Worm (Caenorhabditis elegans) whole organism, late embryonic: ENCODE measurements around the gene slc-36.3.

ENCODE experiments used
- ama-1 ChIP-seq: fragments of 150-350 bp; optimal IDR thresholded peaks from 2 replicates; lab custom pipeline; 2014
- dmd-4 ChIP-seq: sonication (generic microtip); optimal IDR thresholded peaks from 2 replicates; lab custom pipeline; 2016; ENCODE audit warnings: borderline replicate concordance, missing genetic modification characterization, missing compliant biosample characterization
- fkh-10 ChIP-seq: fragments of 150-350 bp; optimal IDR thresholded peaks from 2 replicates; lab custom pipeline; 2014; ENCODE audit warnings: missing biosample characterization, missing genetic modification reagents, missing genetic modification characterization

DNA sequence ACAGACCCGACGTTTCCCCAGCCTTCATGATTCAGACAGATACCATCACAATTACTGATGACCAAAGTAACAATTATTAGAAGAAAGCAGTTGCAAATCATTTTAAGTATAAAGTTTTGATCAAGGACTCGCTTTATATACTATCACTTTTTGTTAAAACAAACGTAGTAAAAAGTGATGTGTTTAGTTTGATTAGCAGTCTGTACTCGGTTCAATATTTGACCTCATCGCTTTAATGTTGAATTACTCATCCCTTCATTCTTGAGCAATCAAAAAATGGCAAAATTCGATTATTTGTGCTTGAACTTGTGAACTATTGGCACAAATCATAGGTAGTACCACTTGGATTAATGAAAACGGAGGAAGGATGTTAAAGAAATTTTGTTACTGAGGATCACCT lies 14.3 kb upstream of the slc-36.3 start, which contains the start of gene abf-4:
- no peak for TF ChIP-seq ama-1
- TF ChIP-seq dmd-4, result no peak
- TF ChIP-seq fkh-10, result no peak
